Fruit fly (Drosophila melanogaster) ovary, adult (tissue): ENCODE results near the gene Brr2.

Experiments used
- CG17801 ChIP-seq: fragments of 200-800 bp; optimal IDR thresholded peaks from 2 replicates; lab custom pipeline; 2019; ENCODE audit warnings: missing biosample characterization, mild to moderate bottlenecking, missing genetic modification characterization, moderate library complexity; ENCODE audit not compliant: partially characterized antibody

Gene Brr2

dm6 chr3L:15967588-15968500 lies at the start of gene Brr2, which contains the start of gene CG10516:
Gene Brr2, minus strand, starts transcription at chr3L:15967872.
Gene CG10516, plus strand, starts transcription at chr3L:15968204.
- TF ChIP-seq CG17801 (GFP tag; lab: Kevin White, UChicago), result no peak

DNA sequence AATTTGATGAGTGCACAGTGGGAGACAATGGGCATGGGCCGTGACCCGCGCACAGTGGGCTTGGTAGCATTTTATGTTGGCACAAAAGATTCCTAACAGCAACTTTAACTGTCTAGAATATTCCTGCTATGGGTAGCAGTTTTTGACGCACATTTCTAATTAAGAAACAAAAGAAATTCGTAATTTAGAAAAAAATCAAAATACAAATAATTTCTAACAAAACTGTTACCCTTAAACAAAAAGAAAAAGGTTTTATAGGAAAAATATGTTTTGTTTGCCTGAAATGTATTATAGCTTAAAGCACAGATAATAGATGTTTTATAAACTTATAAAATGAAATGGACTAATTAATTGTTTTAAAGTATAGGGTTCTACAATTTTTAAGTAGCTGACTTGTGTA lies 49.2 kb upstream of the Brr2 start:
- TF ChIP-seq CG17801 (GFP tag; lab: Kevin White, UChicago), result no peak

- TF ChIP-seq CG17801 (GFP tag; lab: Kevin White, UChicago), result no peak
Measured at dm6 chr3L:16015765-16016760, 48.4 kb upstream of the Brr2 start.

DNA sequence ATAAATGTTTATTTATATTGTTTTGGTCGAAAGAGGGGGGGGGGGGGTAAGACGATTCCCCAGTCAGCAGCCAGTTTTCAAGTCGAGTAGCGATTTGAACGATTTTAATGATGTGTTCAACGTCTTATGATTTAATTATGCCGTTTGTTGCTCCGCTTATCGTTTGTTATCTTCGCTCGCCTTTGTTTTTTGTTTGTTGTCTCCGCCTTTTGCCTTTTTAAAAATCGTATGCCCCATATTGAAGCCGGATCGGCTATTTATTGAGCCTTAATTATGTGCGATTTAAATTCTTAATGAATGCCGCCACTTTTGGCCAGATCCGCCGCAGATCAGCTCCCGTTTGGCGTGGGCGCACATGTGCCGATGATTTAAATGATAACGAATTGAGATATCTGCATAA lies 46.8 kb upstream of the Brr2 start:
- no peak for TF ChIP-seq CG17801 (GFP tag; lab: Kevin White, UChicago)

dm6 chr3L:16013198-16013982 lies 45.7 kb upstream of the Brr2 start:
- TF ChIP-seq CG17801 (GFP tag; lab: Kevin White, UChicago), result no peak

- no peak for TF ChIP-seq CG17801 (GFP tag; lab: Kevin White, UChicago)
Measured at dm6 chr3L:16012315-16012950, 44.8 kb upstream of the Brr2 start.

dm6 chr3L:16011319-16012210 lies 43.9 kb upstream of the Brr2 start, which contains the start of gene mib1:
Gene mib1, minus strand, starts transcription at chr3L:16011812.
- TF ChIP-seq CG17801 (GFP tag; lab: Kevin White, UChicago), result peak; percentile 21

dm6 chr3L:16010176-16010575 lies 42.5 kb upstream of the Brr2 start:
- TF ChIP-seq CG17801 (GFP tag; lab: Kevin White, UChicago), result no peak

dm6 chr3L:16004401-16005237 lies 36.9 kb upstream of the Brr2 start, which contains the start of the genes hzg and mRpS31:
Gene hzg, minus strand, starts transcription at chr3L:16004736.
Gene mRpS31, plus strand, starts transcription at chr3L:16005193.
- peak; percentile 68 for TF ChIP-seq CG17801 (GFP tag; lab: Kevin White, UChicago)

dm6 chr3L:16002116-16002716 lies 34.5 kb upstream of the Brr2 start:
- peak; percentile 25 for TF ChIP-seq CG17801 (GFP tag; lab: Kevin White, UChicago)

DNA sequence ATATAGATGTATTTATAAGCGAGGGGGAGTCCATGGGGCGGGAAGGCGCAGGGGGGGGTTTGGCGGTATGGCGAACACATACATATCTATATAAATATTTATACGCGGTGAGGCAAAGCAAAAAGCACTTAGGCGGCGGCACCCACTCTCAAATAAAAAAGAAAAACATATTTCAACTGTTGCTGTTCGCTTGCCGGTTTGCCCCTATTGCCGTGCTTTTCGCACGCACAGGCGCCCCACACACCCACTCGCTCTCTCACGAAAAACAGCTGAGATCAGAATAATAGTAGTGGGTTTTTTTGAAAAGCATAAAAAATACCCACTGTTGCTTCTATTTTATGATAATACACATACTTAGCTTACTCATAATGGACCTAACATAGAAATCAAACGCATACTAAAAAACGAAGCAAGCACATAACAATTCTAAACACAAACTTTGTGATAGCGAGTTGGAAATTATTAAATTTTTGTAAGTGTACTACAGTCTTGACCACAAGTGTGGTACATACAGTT lies 33.5 kb upstream of the Brr2 start:
- TF ChIP-seq CG17801 (GFP tag; lab: Kevin White, UChicago), result peak; percentile 56
